Worm (Caenorhabditis elegans) whole organism, young adult: ENCODE measurements around the gene Y41C4A.6.

Experiments used
- F37B4.10 ChIP-seq: fragments of 200-800 bp; sonication (Bioruptor generic); IDR thresholded peaks from 2 replicates; pipeline ENCODE4 v1.3.6; 2022; ENCODE audit warnings: missing genetic modification characterization, missing compliant biosample characterization
- ama-1 ChIP-seq, 3 experiments: fragments of 150-350 bp in 1 of 3; sonication (generic microtip) in 2 of 3; optimal IDR thresholded peaks; 2 replicates each; lab custom pipeline; 2014 to 2018; ENCODE audit warnings: missing biosample characterization in 2 of 3, missing genetic modification characterization in 2 of 3, missing genetic modification reagents in 2 of 3
- dpl-1 ChIP-seq: fragments of 150-350 bp; optimal IDR thresholded peaks from 2 replicates; lab custom pipeline; 2014; ENCODE audit warnings: missing biosample characterization, missing genetic modification reagents, missing genetic modification characterization
- hrde-1 ChIP-seq: sonication (generic microtip); optimal IDR thresholded peaks from 2 replicates; lab custom pipeline; 2016; ENCODE audit warnings: missing genetic modification characterization, mild to moderate bottlenecking, missing compliant biosample characterization, moderate library complexity, missing genotype, missing genetic modification reagents, borderline replicate concordance
- lin-40 ChIP-seq: sonication (generic microtip); optimal IDR thresholded peaks from 2 replicates; lab custom pipeline; 2016; ENCODE audit warnings: missing genetic modification characterization, mild to moderate bottlenecking, missing compliant biosample characterization, missing genotype, missing genetic modification reagents
- nhr-179 ChIP-seq: sonication (generic microtip); optimal IDR thresholded peaks from 2 replicates; lab custom pipeline; 2016; ENCODE audit warnings: mild to moderate bottlenecking, missing genetic modification characterization, missing compliant biosample characterization
- nhr-80 ChIP-seq: sonication (generic microtip); optimal IDR thresholded peaks from 2 replicates; lab custom pipeline; 2016; ENCODE audit warnings: missing genetic modification characterization, missing compliant biosample characterization
- pha-4 ChIP-seq: fragments of 150-350 bp; sonication (generic microtip); optimal IDR thresholded peaks from 2 replicates; lab custom pipeline; 2014; ENCODE audit warnings: missing biosample characterization, missing genetic modification reagents, missing genetic modification characterization
- unc-62 ChIP-seq: fragments of 150-350 bp; optimal IDR thresholded peaks from 2 replicates; lab custom pipeline; 2014; ENCODE audit warnings: missing biosample characterization, missing genetic modification reagents, missing genetic modification characterization

DNA sequence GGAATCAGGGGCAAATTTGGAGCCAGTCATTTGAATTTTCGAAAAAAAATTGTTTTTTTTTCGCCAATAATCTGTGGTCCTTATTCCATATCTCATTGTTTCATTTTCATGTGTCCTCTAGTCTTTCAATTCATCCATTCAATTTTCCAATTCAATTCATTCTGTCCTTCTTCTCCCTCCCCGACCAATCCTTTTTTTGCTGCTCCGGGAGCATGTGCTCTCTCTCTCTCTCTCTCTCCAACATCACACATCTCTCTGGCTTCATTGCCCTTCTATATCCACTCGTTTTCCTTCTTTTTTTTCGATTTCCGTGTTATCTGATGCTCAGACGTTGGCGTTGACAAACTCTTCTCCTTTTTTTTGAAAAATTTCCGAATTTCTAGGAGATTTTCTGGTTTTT lies 33.0 kb upstream of the Y41C4A.6 start:
- no peak for TF ChIP-seq lin-40 (tag; lab: Kevin White, UChicago)
- no peak for TF ChIP-seq dpl-1 (GFP tag; lab: Kevin White, UChicago)
- TF ChIP-seq F37B4.10 (GFP tag; lab: Robert Waterston, UW): no peak
- no peak for TF ChIP-seq pha-4 (tag; lab: Kevin White, UChicago)
- TF ChIP-seq hrde-1 (tag; lab: Kevin White, UChicago): no peak
- no peak for TF ChIP-seq nhr-80 (tag; lab: Kevin White, UChicago)
- no peak for TF ChIP-seq ama-1 (optimal IDR thresholded peaks at IDR 0.05; lab: Kevin White, UChicago)
- no peak for TF ChIP-seq ama-1 (GFP tag; optimal IDR thresholded peaks at IDR 0.05; lab: Kevin White, UChicago)
- TF ChIP-seq unc-62: no peak
- TF ChIP-seq nhr-179 (tag; lab: Kevin White, UChicago): no peak
